Fruit fly (Drosophila melanogaster) whole organism, embryonic: ENCODE results near the gene Lcp65Ag2.
A peak's percentile ranks its signal among the peaks of the same experiment; 100 is the strongest.

ENCODE experiments used
- ATbp ChIP-seq: fragments of 200-800 bp; sonication (Bioruptor generic); optimal IDR thresholded peaks from 2 replicates; lab custom pipeline; 2017; ENCODE audit warnings: missing biosample characterization, mild to moderate bottlenecking, missing genetic modification characterization, missing genetic modification reagents
- Aef1 ChIP-seq: fragments of 200-800 bp; sonication (Bioruptor generic); IDR thresholded peaks from 3 replicates; pipeline ENCODE4 v1.3.6; 2022; ENCODE audit warnings: missing biosample characterization, missing genetic modification characterization
- B-H2 ChIP-seq: fragments of 200-800 bp; sonication (Bioruptor generic); optimal IDR thresholded peaks from 2 replicates; lab custom pipeline; 2018; ENCODE audit warnings: missing biosample characterization, mild to moderate bottlenecking, missing genetic modification characterization
- BtbVII ChIP-seq: fragments of 200-800 bp; sonication (Bioruptor generic); optimal IDR thresholded peaks from 3 replicates; lab custom pipeline; 2017; ENCODE audit warnings: missing biosample characterization, mild to moderate bottlenecking, missing genetic modification characterization
- C15 ChIP-seq: fragments of 200-800 bp; sonication (Bioruptor generic); IDR thresholded peaks from 3 replicates; pipeline ENCODE4 v1.3.6; 2022; ENCODE audit warnings: missing biosample characterization, missing genetic modification characterization
- CG10431 ChIP-seq: fragments of 200-800 bp; sonication (Bioruptor generic); optimal IDR thresholded peaks from 3 replicates; lab custom pipeline; 2018; ENCODE audit warnings: missing biosample characterization, mild to moderate bottlenecking, missing genetic modification characterization
- CG10654 ChIP-seq: fragments of 200-800 bp; sonication (Bioruptor generic); optimal IDR thresholded peaks from 2 replicates; lab custom pipeline; 2016; ENCODE audit warnings: missing biosample characterization, missing genetic modification characterization
- CG11093 ChIP-seq: fragments of 200-800 bp; sonication (Bioruptor generic); IDR thresholded peaks from 3 replicates; pipeline ENCODE4 v1.3.6; 2022; ENCODE audit warnings: missing biosample characterization, missing genetic modification characterization
- CG11247 ChIP-seq: fragments of 200-800 bp; sonication (Bioruptor generic); IDR thresholded peaks from 2 replicates; pipeline ENCODE4 v1.3.6; 2022; ENCODE audit warnings: missing biosample characterization, missing genetic modification characterization
- CG13123 ChIP-seq: fragments of 200-800 bp; sonication (Bioruptor generic); optimal IDR thresholded peaks from 2 replicates; lab custom pipeline; 2016; ENCODE audit warnings: missing biosample characterization, missing genetic modification characterization
- CG13775 ChIP-seq: fragments of 200-800 bp; sonication (Bioruptor generic); optimal IDR thresholded peaks from 3 replicates; lab custom pipeline; 2017; ENCODE audit warnings: missing biosample characterization, mild to moderate bottlenecking, missing genetic modification characterization
- CG14050 ChIP-seq: fragments of 200-800 bp; sonication (Bioruptor generic); IDR thresholded peaks from 3 replicates; pipeline ENCODE4 v1.3.6; 2022; ENCODE audit warnings: missing biosample characterization, missing genetic modification characterization
- CG1529 ChIP-seq: fragments of 200-800 bp; sonication (Bioruptor generic); optimal IDR thresholded peaks from 3 replicates; lab custom pipeline; 2018; ENCODE audit warnings: missing biosample characterization, missing genetic modification characterization
- CG17361 ChIP-seq: fragments of 200-800 bp; sonication (Bioruptor generic); IDR thresholded peaks from 3 replicates; pipeline ENCODE4 v1.3.6; 2022; ENCODE audit warnings: missing biosample characterization, missing genetic modification characterization
- CG2712 ChIP-seq: fragments of 200-800 bp; optimal IDR thresholded peaks from 3 replicates; lab custom pipeline; 2019; ENCODE audit warnings: missing biosample characterization, mild to moderate bottlenecking, missing genetic modification characterization, moderate library complexity
- CG31224 ChIP-seq: fragments of 200-800 bp; sonication (Bioruptor generic); IDR thresholded peaks from 2 replicates; pipeline ENCODE4 v1.3.6; 2022; ENCODE audit warnings: missing biosample characterization, missing genetic modification characterization
- CG34224 ChIP-seq: fragments of 200-800 bp; sonication (Bioruptor generic); IDR thresholded peaks from 3 replicates; pipeline ENCODE4 v1.3.6; 2022; ENCODE audit warnings: missing biosample characterization, missing genetic modification characterization; ENCODE audit not compliant: partially characterized antibody
- CG42726 ChIP-seq: fragments of 200-800 bp; sonication (Bioruptor generic); IDR thresholded peaks from 2 replicates; pipeline ENCODE4 v1.3.6; 2022; ENCODE audit warnings: missing biosample characterization, missing genetic modification characterization; ENCODE audit not compliant: partially characterized antibody
- CG4328 ChIP-seq: fragments of 200-800 bp; sonication (Bioruptor generic); optimal IDR thresholded peaks from 3 replicates; lab custom pipeline; 2017; ENCODE audit warnings: missing biosample characterization, missing genetic modification reagents, missing genetic modification characterization
- CG7372 ChIP-seq: fragments of 200-800 bp; sonication (Bioruptor generic); IDR thresholded peaks from 2 replicates; pipeline ENCODE4 v1.3.6; 2022; ENCODE audit warnings: missing biosample characterization, missing genetic modification characterization
- CG7786 ChIP-seq: fragments of 200-800 bp; sonication (Bioruptor generic); optimal IDR thresholded peaks from 2 replicates; lab custom pipeline; 2016; ENCODE audit warnings: missing biosample characterization, missing genetic modification characterization
- CkIIα-i1 ChIP-seq: fragments of 200-800 bp; sonication (Bioruptor generic); IDR thresholded peaks from 2 replicates; pipeline ENCODE4 v1.3.6; 2022; ENCODE audit warnings: missing biosample characterization, missing genetic modification characterization
- E2f2 ChIP-seq: fragments of 200-800 bp; sonication (Bioruptor generic); IDR thresholded peaks from 2 replicates; pipeline ENCODE4 v1.3.6; 2022; ENCODE audit warnings: missing biosample characterization, missing genetic modification characterization
- ERR ChIP-seq: fragments of 200-800 bp; sonication (Bioruptor generic); optimal IDR thresholded peaks from 2 replicates; lab custom pipeline; 2016; ENCODE audit warnings: missing biosample characterization, missing genetic modification characterization
- Hr51 ChIP-seq, 2 experiments: fragments of 200-800 bp; sonication (Bioruptor generic); optimal IDR thresholded peaks; 2 replicates in 1 of 2; 3 replicates in 1 of 2; lab custom pipeline; 2016 to 2018; ENCODE audit warnings: missing biosample characterization in 2 of 2, missing genetic modification characterization in 2 of 2, mild to moderate bottlenecking in 1 of 2, moderate library complexity in 1 of 2
- Hr78 ChIP-seq, 2 experiments: fragments of 200-800 bp in 1 of 2; fragments of >200 bp in 1 of 2; sonication (Bioruptor generic) in 1 of 2; optimal IDR thresholded peaks; 2 replicates each; lab custom pipeline; 2017 to 2019; ENCODE audit warnings: missing biosample characterization in 2 of 2, missing genetic modification characterization in 2 of 2, mild to moderate bottlenecking in 1 of 2, moderate library complexity in 1 of 2
- MTF-1 ChIP-seq: fragments of 200-800 bp; sonication (Bioruptor generic); optimal IDR thresholded peaks from 2 replicates; lab custom pipeline; 2018; ENCODE audit warnings: missing biosample characterization, mild to moderate bottlenecking, missing genetic modification characterization, borderline replicate concordance
- Neu2 ChIP-seq: fragments of 200-800 bp; sonication (Bioruptor generic); optimal IDR thresholded peaks from 3 replicates; lab custom pipeline; 2016; ENCODE audit warnings: missing biosample characterization, missing genetic modification characterization, borderline replicate concordance
- Nf-YB ChIP-seq: fragments of 200-800 bp; sonication (Bioruptor generic); optimal IDR thresholded peaks from 3 replicates; lab custom pipeline; 2019; ENCODE audit warnings: missing biosample characterization, mild to moderate bottlenecking, missing genetic modification characterization, moderate library complexity
- Nf-YC ChIP-seq: fragments of 200-800 bp; optimal IDR thresholded peaks from 3 replicates; lab custom pipeline; 2019; ENCODE audit warnings: missing biosample characterization, mild to moderate bottlenecking, missing genetic modification characterization, moderate library complexity
- Optix ChIP-seq: fragments of 200-800 bp; sonication (Bioruptor generic); IDR thresholded peaks from 3 replicates; pipeline ENCODE4 v1.3.6; 2022; ENCODE audit warnings: missing biosample characterization, missing genetic modification characterization
- Rfx ChIP-seq: fragments of 200-800 bp; sonication (Bioruptor generic); IDR thresholded peaks from 2 replicates; pipeline ENCODE4 v1.3.6; 2022; ENCODE audit warnings: missing biosample characterization, missing genetic modification characterization
- bbx ChIP-seq: fragments of 200-800 bp; sonication (Bioruptor generic); IDR thresholded peaks from 2 replicates; pipeline ENCODE4 v1.3.6; 2022; ENCODE audit warnings: missing biosample characterization, missing genetic modification characterization; ENCODE audit not compliant: partially characterized antibody
- bowl ChIP-seq: fragments of 200-800 bp; sonication (Bioruptor generic); IDR thresholded peaks from 2 replicates; pipeline ENCODE4 v1.3.6; 2022; ENCODE audit warnings: missing biosample characterization, missing genetic modification characterization
- btn ChIP-seq: fragments of 200-800 bp; sonication (Bioruptor generic); optimal IDR thresholded peaks from 2 replicates; lab custom pipeline; 2016; ENCODE audit warnings: missing biosample characterization, missing genetic modification characterization
- caup ChIP-seq: fragments of 200-800 bp; sonication (Bioruptor generic); optimal IDR thresholded peaks from 3 replicates; lab custom pipeline; 2017; ENCODE audit warnings: missing biosample characterization, mild to moderate bottlenecking, missing genetic modification characterization, moderate library complexity; ENCODE audit not compliant: severe bottlenecking
- eve ChIP-seq, 2 experiments: fragments of >200 bp; optimal IDR thresholded peaks; 2 replicates each; lab custom pipeline; 2017; ENCODE audit warnings: missing biosample characterization in 2 of 2, missing genetic modification characterization in 2 of 2
- fd96Cb ChIP-seq: fragments of 200-800 bp; sonication (Bioruptor generic); optimal IDR thresholded peaks from 2 replicates; lab custom pipeline; 2018; ENCODE audit warnings: missing biosample characterization, mild to moderate bottlenecking, missing genetic modification characterization, moderate library complexity
- grn ChIP-seq: fragments of 200-800 bp; sonication (Bioruptor generic); optimal IDR thresholded peaks from 3 replicates; lab custom pipeline; 2017; ENCODE audit warnings: missing biosample characterization, missing genetic modification characterization
- h ChIP-seq: fragments of >200 bp; optimal IDR thresholded peaks from 2 replicates; lab custom pipeline; 2017
- inv ChIP-seq: fragments of 200-800 bp; sonication (Bioruptor generic); IDR thresholded peaks from 2 replicates; pipeline ENCODE4 v1.3.6; 2022; ENCODE audit warnings: missing biosample characterization, missing genetic modification characterization; ENCODE audit not compliant: partially characterized antibody
- oc ChIP-seq: fragments of 200-800 bp; sonication (Bioruptor generic); optimal IDR thresholded peaks from 2 replicates; lab custom pipeline; 2018; ENCODE audit warnings: missing biosample characterization, mild to moderate bottlenecking, missing genetic modification characterization, moderate library complexity
- sqz ChIP-seq: fragments of 200-800 bp; sonication (Bioruptor generic); optimal IDR thresholded peaks from 3 replicates; lab custom pipeline; 2018; ENCODE audit warnings: missing biosample characterization, mild to moderate bottlenecking, missing genetic modification characterization
- tgo ChIP-seq: fragments of 200-800 bp; sonication (Bioruptor generic); IDR thresholded peaks from 3 replicates; pipeline ENCODE4 v1.3.6; 2022; ENCODE audit warnings: missing biosample characterization, missing genetic modification characterization
- tll ChIP-seq, 2 experiments: fragments of 200-800 bp in 1 of 2; fragments of >200 bp in 1 of 2; sonication (Bioruptor generic) in 1 of 2; optimal IDR thresholded peaks; 2 replicates each; lab custom pipeline; 2017 to 2019; ENCODE audit warnings: missing biosample characterization in 2 of 2, missing genetic modification characterization in 2 of 2, mild to moderate bottlenecking in 1 of 2, moderate library complexity in 1 of 2
- twi ChIP-seq: fragments of 200-800 bp; optimal IDR thresholded peaks from 2 replicates; lab custom pipeline; 2019; ENCODE audit warnings: missing biosample characterization, mild to moderate bottlenecking, missing genetic modification characterization, moderate library complexity
- z ChIP-seq: fragments of 200-800 bp; sonication (Bioruptor generic); IDR thresholded peaks from 3 replicates; pipeline ENCODE4 v1.3.6; 2022; ENCODE audit warnings: missing biosample characterization, missing genetic modification characterization

The Lcp65Ag2 gene

DNA sequence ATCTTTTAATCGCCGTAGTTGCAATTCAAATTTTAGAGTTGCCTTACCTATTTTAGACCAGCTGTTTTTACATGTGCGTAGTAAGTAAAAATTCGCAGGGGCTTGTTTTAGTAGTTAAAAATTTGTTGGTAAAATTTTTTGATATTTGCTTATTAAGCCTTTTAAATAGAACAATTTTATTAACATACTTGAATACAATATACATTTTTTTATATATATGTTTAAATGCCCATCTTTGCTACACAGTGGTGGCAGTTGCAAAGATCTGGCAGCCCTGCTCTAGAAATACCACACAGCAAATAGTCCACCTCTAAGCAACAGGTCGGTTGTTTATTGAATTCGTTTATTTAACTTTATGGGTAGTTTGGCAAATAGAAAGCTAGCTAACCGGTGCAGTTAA lies 38.7 kb downstream of the Lcp65Ag2 start, which contains the start of the genes CG10467 and loj (continued):
- TF ChIP-seq inv, result peak; percentile 64
- TF ChIP-seq oc, result peak; percentile 94
- TF ChIP-seq CG34224 (GFP tag; lab: Robert Waterston, UW), result peak; percentile 53; the same call in 1 of the 3 replicates
- peak; percentile 94 for TF ChIP-seq CG14050
- TF ChIP-seq ERR (GFP tag; lab: Kevin White, UChicago), result peak; percentile 16
- TF ChIP-seq CG13775 (GFP tag; lab: Kevin White, UChicago), result peak; percentile 96
- TF ChIP-seq CG7372, result peak; percentile 97
- peak; percentile 84 for TF ChIP-seq MTF-1 (GFP tag; lab: Kevin White, UChicago)
- peak; percentile 88 for TF ChIP-seq Optix
- TF ChIP-seq tll (GFP tag; optimal IDR thresholded peaks at IDR 0.05; lab: Kevin White, UChicago), result peak in 1 of 2 experiments; percentile 62
- peak; percentile 85 for TF ChIP-seq ATbp
- no peak for TF ChIP-seq h
- TF ChIP-seq CG13123, result peak; percentile 92
- peak; percentile 97 for TF ChIP-seq CG11093 (GFP tag; lab: Robert Waterston, UW)
- peak; percentile 80 for TF ChIP-seq Nf-YC (tag; lab: Kevin White, UChicago)
- peak; percentile 53; the same call in 1 of the 2 replicates for TF ChIP-seq CG42726 (GFP tag; lab: Robert Waterston, UW)
- TF ChIP-seq Hr51 (GFP tag; optimal IDR thresholded peaks at IDR 0.05; lab: Kevin White, UChicago), result peak; percentile 91 to 95
- TF ChIP-seq bowl (GFP tag; lab: Robert Waterston, UW), result peak; percentile 81
- peak; percentile 97 for TF ChIP-seq tgo
- TF ChIP-seq B-H2 (GFP tag; lab: Kevin White, UChicago), result peak; percentile 94
- peak; percentile 58 for TF ChIP-seq bbx (GFP tag; lab: Robert Waterston, UW)
- peak; percentile 83 for TF ChIP-seq CG7786
- TF ChIP-seq btn (GFP tag; lab: Kevin White, UChicago), result no peak
- peak; percentile 80 for TF ChIP-seq BtbVII (GFP tag; lab: Kevin White, UChicago)
- peak; percentile 89 for TF ChIP-seq caup
- peak; percentile 93 for TF ChIP-seq CG17361 (GFP tag; lab: Robert Waterston, UW)
- TF ChIP-seq CG1529 (GFP tag; lab: Kevin White, UChicago), result peak; percentile 82
- TF ChIP-seq CG10654 (GFP tag; lab: Kevin White, UChicago), result peak; percentile 96
- TF ChIP-seq CkIIα-i1 (GFP tag; lab: Robert Waterston, UW), result peak; percentile 84
- no peak for TF ChIP-seq Neu2 (GFP tag; lab: Kevin White, UChicago)
- TF ChIP-seq twi (tag; lab: Kevin White, UChicago), result peak; percentile 94
- peak; percentile 57; the same call in 1 of the 3 replicates for TF ChIP-seq z (GFP tag; lab: Robert Waterston, UW)
- TF ChIP-seq Hr78 (GFP tag; optimal IDR thresholded peaks at IDR 0.05; lab: Kevin White, UChicago), result no peak
- TF ChIP-seq Aef1, result peak; percentile 98
- TF ChIP-seq fd96Cb (tag; lab: Kevin White, UChicago), result peak; percentile 97
- peak; percentile 67 for TF ChIP-seq grn (GFP tag; lab: Kevin White, UChicago)
- peak; percentile 95 for TF ChIP-seq CG2712 (tag; lab: Kevin White, UChicago)
- TF ChIP-seq Rfx, result peak; percentile 99
- TF ChIP-seq eve (GFP tag; optimal IDR thresholded peaks at IDR 0.05; lab: Kevin White, UChicago), result no peak
- peak; percentile 87 for TF ChIP-seq C15 (GFP tag; lab: Robert Waterston, UW)
- TF ChIP-seq E2f2 (GFP tag; lab: Robert Waterston, UW), result peak; percentile 84
- peak; percentile 93 for TF ChIP-seq CG31224 (GFP tag; lab: Robert Waterston, UW)
- TF ChIP-seq Nf-YB (GFP tag; lab: Kevin White, UChicago), result peak; percentile 82
- no peak for TF ChIP-seq sqz
- TF ChIP-seq CG11247 (GFP tag; lab: Robert Waterston, UW), result peak; percentile 97
- TF ChIP-seq CG10431 (GFP tag; lab: Kevin White, UChicago), result peak; percentile 69
- peak; percentile 91 for TF ChIP-seq CG4328 (GFP tag; lab: Kevin White, UChicago)
